Fruit fly (Drosophila melanogaster) whole organism, embryonic: ENCODE data around the gene Helz.

ENCODE experiments used
- Asciz ChIP-seq: fragments of 200-800 bp; sonication (Bioruptor generic); optimal IDR thresholded peaks from 2 replicates; lab custom pipeline; 2017; ENCODE audit warnings: missing biosample characterization, mild to moderate bottlenecking, missing genetic modification characterization, missing genetic modification reagents
- Awh ChIP-seq: fragments of 200-800 bp; sonication (Bioruptor generic); IDR thresholded peaks from 2 replicates; pipeline ENCODE4, ENCODE4 v1.3.6; 2022; ENCODE audit warnings: missing biosample characterization, missing genetic modification characterization
- CG10462 ChIP-seq: fragments of 200-800 bp; sonication (Bioruptor generic); optimal IDR thresholded peaks from 2 replicates; lab custom pipeline; 2016; ENCODE audit warnings: missing biosample characterization, missing genetic modification characterization
- CG11085 ChIP-seq: fragments of 200-800 bp; sonication (Bioruptor generic); IDR thresholded peaks from 2 replicates; pipeline ENCODE4 v1.3.6; 2022; ENCODE audit warnings: missing biosample characterization, missing genetic modification characterization
- CG11456 ChIP-seq: fragments of 200-800 bp; sonication (Bioruptor generic); IDR thresholded peaks from 3 replicates; pipeline ENCODE4 v1.3.6; 2022; ENCODE audit warnings: missing biosample characterization, missing genetic modification characterization
- CG1529 ChIP-seq: fragments of 200-800 bp; sonication (Bioruptor generic); optimal IDR thresholded peaks from 3 replicates; lab custom pipeline; 2018; ENCODE audit warnings: missing biosample characterization, missing genetic modification characterization
- CG15479 ChIP-seq: fragments of 200-800 bp; sonication (Bioruptor generic); optimal IDR thresholded peaks from 3 replicates; lab custom pipeline; 2019; ENCODE audit warnings: missing biosample characterization, mild to moderate bottlenecking, missing genetic modification characterization, moderate library complexity
- CG16813 ChIP-seq: fragments of 200-800 bp; sonication (Bioruptor generic); IDR thresholded peaks from 3 replicates; pipeline ENCODE4 v1.3.6; 2022; ENCODE audit warnings: missing biosample characterization, missing genetic modification characterization; ENCODE audit not compliant: partially characterized antibody
- CG16815 ChIP-seq: fragments of 200-800 bp; sonication (Bioruptor generic); optimal IDR thresholded peaks from 3 replicates; lab custom pipeline; 2017; ENCODE audit warnings: missing biosample characterization, mild to moderate bottlenecking, missing genetic modification characterization
- CG18619 ChIP-seq: fragments of 200-800 bp; sonication (Bioruptor generic); optimal IDR thresholded peaks from 3 replicates; lab custom pipeline; 2017; ENCODE audit warnings: missing biosample characterization, mild to moderate bottlenecking, missing genetic modification characterization
- CG32772 ChIP-seq: fragments of 200-800 bp; sonication (Bioruptor generic); IDR thresholded peaks from 2 replicates; pipeline ENCODE4 v1.3.6; 2022; ENCODE audit warnings: missing biosample characterization, missing genetic modification characterization
- CG33557 ChIP-seq: fragments of 200-800 bp; sonication (Bioruptor generic); optimal IDR thresholded peaks from 2 replicates; lab custom pipeline; 2019; ENCODE audit warnings: missing biosample characterization, mild to moderate bottlenecking, missing genetic modification characterization, moderate library complexity
- CG3995 ChIP-seq: fragments of 200-800 bp; sonication (Bioruptor generic); optimal IDR thresholded peaks from 3 replicates; lab custom pipeline; 2016; ENCODE audit warnings: missing biosample characterization, missing genetic modification characterization
- CG4328 ChIP-seq: fragments of 200-800 bp; sonication (Bioruptor generic); optimal IDR thresholded peaks from 3 replicates; lab custom pipeline; 2017; ENCODE audit warnings: missing biosample characterization, missing genetic modification reagents, missing genetic modification characterization
- CG7745 ChIP-seq: fragments of 200-800 bp; sonication (Bioruptor generic); optimal IDR thresholded peaks from 2 replicates; lab custom pipeline; 2018; ENCODE audit warnings: missing biosample characterization, mild to moderate bottlenecking, missing genetic modification characterization, moderate library complexity
- CG8089 ChIP-seq: fragments of 200-800 bp; sonication (Bioruptor generic); optimal IDR thresholded peaks from 3 replicates; lab custom pipeline; 2016; ENCODE audit warnings: missing biosample characterization, missing genetic modification characterization
- CG9215 ChIP-seq: fragments of 200-800 bp; sonication (Bioruptor generic); IDR thresholded peaks from 2 replicates; pipeline ENCODE4 v1.3.6; 2022; ENCODE audit warnings: missing biosample characterization, missing genetic modification characterization
- CG9932 ChIP-seq: fragments of 200-800 bp; sonication (Bioruptor generic); IDR thresholded peaks from 2 replicates; pipeline ENCODE4 v1.3.6; 2022; ENCODE audit warnings: missing biosample characterization, missing genetic modification characterization
- CHES-1-like ChIP-seq: fragments of 200-800 bp; sonication (Bioruptor generic); optimal IDR thresholded peaks from 2 replicates; lab custom pipeline; 2016; ENCODE audit warnings: missing biosample characterization, missing genetic modification characterization
- Camta ChIP-seq: fragments of 200-800 bp; sonication (Bioruptor generic); optimal IDR thresholded peaks from 2 replicates; lab custom pipeline; 2016; ENCODE audit warnings: missing biosample characterization, missing genetic modification characterization
- CoRest ChIP-seq: fragments of 200-800 bp; sonication (Bioruptor generic); optimal IDR thresholded peaks from 3 replicates; lab custom pipeline; 2018; ENCODE audit warnings: missing biosample characterization, mild to moderate bottlenecking, missing genetic modification characterization, moderate library complexity
- ERR ChIP-seq: fragments of 200-800 bp; sonication (Bioruptor generic); optimal IDR thresholded peaks from 2 replicates; lab custom pipeline; 2016; ENCODE audit warnings: missing biosample characterization, missing genetic modification characterization
- Fer3 ChIP-seq: fragments of 200-800 bp; sonication (Bioruptor generic); optimal IDR thresholded peaks from 2 replicates; lab custom pipeline; 2018; ENCODE audit warnings: missing biosample characterization, mild to moderate bottlenecking, missing genetic modification characterization, moderate library complexity
- HmgZ ChIP-seq: fragments of 200-800 bp; sonication (Bioruptor generic); optimal IDR thresholded peaks from 2 replicates; lab custom pipeline; 2018; ENCODE audit warnings: missing biosample characterization, mild to moderate bottlenecking, missing genetic modification characterization
- Oaz ChIP-seq: fragments of 200-800 bp; sonication (Bioruptor generic); IDR thresholded peaks from 2 replicates; pipeline ENCODE4 v1.3.6; 2022; ENCODE audit warnings: missing biosample characterization, missing genetic modification characterization
- Ptx1 ChIP-seq: fragments of 200-800 bp; sonication (Bioruptor generic); IDR thresholded peaks from 2 replicates; pipeline ENCODE4 v1.3.6; 2022; ENCODE audit warnings: missing biosample characterization, missing genetic modification characterization
- abd-A ChIP-seq: fragments of 200-800 bp; sonication (Bioruptor generic); optimal IDR thresholded peaks from 3 replicates; lab custom pipeline; 2019; ENCODE audit warnings: missing biosample characterization, mild to moderate bottlenecking, missing genetic modification characterization, moderate library complexity
- al ChIP-seq: fragments of 200-800 bp; sonication (Bioruptor generic); IDR thresholded peaks from 2 replicates; pipeline ENCODE4 v1.3.6; 2022; ENCODE audit warnings: missing biosample characterization, missing genetic modification characterization
- chm ChIP-seq: fragments of 200-800 bp; sonication (Bioruptor generic); IDR thresholded peaks from 2 replicates; pipeline ENCODE4 v1.3.6; 2022; ENCODE audit warnings: missing biosample characterization, missing genetic modification characterization
- dysf ChIP-seq: fragments of 200-800 bp; sonication (Bioruptor generic); IDR thresholded peaks from 3 replicates; pipeline ENCODE4 v1.3.6; 2022; ENCODE audit warnings: missing biosample characterization, missing genetic modification characterization
- fd96Cb ChIP-seq: fragments of 200-800 bp; sonication (Bioruptor generic); optimal IDR thresholded peaks from 2 replicates; lab custom pipeline; 2018; ENCODE audit warnings: missing biosample characterization, mild to moderate bottlenecking, missing genetic modification characterization, moderate library complexity
- gsb ChIP-seq: fragments of 200-800 bp; sonication (Bioruptor generic); IDR thresholded peaks from 2 replicates; pipeline ENCODE4 v1.3.6; 2022; ENCODE audit warnings: missing biosample characterization, missing genetic modification characterization
- hbn ChIP-seq: fragments of 200-800 bp; sonication (Bioruptor generic); IDR thresholded peaks from 2 replicates; pipeline ENCODE4 v1.3.6; 2022; ENCODE audit warnings: missing biosample characterization, missing genetic modification characterization; ENCODE audit not compliant: partially characterized antibody
- hth ChIP-seq: fragments of >200 bp; optimal IDR thresholded peaks from 2 replicates; lab custom pipeline; 2017; ENCODE audit warnings: inconsistent platforms
- inv ChIP-seq: fragments of 200-800 bp; sonication (Bioruptor generic); IDR thresholded peaks from 2 replicates; pipeline ENCODE4 v1.3.6; 2022; ENCODE audit warnings: missing biosample characterization, missing genetic modification characterization; ENCODE audit not compliant: partially characterized antibody
- ken ChIP-seq: fragments of 200-800 bp; sonication (Bioruptor generic); IDR thresholded peaks from 3 replicates; pipeline ENCODE4 v1.3.6; 2022; ENCODE audit warnings: missing biosample characterization, missing genetic modification characterization
- kni ChIP-seq: fragments of 200-800 bp; sonication (Bioruptor generic); optimal IDR thresholded peaks from 3 replicates; lab custom pipeline; 2017; ENCODE audit warnings: mild to moderate bottlenecking, missing biosample characterization, missing genetic modification reagents, missing genetic modification characterization
- odd ChIP-seq: fragments of 200-800 bp; sonication (Bioruptor generic); optimal IDR thresholded peaks from 2 replicates; lab custom pipeline; 2017; ENCODE audit warnings: missing biosample characterization, mild to moderate bottlenecking, missing genetic modification characterization
- pan ChIP-seq, 4 experiments: fragments of >200 bp in 3 of 4; fragments of 200-800 bp in 1 of 4; sonication (Bioruptor generic) in 1 of 4; optimal IDR thresholded peaks in 3 of 4; IDR thresholded peaks in 1 of 4; 2 replicates each; pipeline versions ENCODE4 v1.3.6 to Lab custom; 2017 to 2022; ENCODE audit warnings: missing biosample characterization in 2 of 4, missing genetic modification characterization in 2 of 4, mixed read lengths in 1 of 4
- ranshi ChIP-seq: fragments of 200-800 bp; sonication (Bioruptor generic); IDR thresholded peaks from 2 replicates; pipeline ENCODE4 v1.3.6; 2022; ENCODE audit warnings: missing biosample characterization, missing genetic modification characterization
- ro ChIP-seq: fragments of 200-800 bp; sonication (Bioruptor generic); IDR thresholded peaks from 2 replicates; pipeline ENCODE4 v1.3.6; 2022; ENCODE audit warnings: missing biosample characterization, missing genetic modification characterization
- sens ChIP-seq: fragments of 200-800 bp; sonication (Bioruptor generic); peaks from one replicate; lab custom pipeline; 2016; ENCODE audit warnings: missing biosample characterization, missing genetic modification characterization
- slou ChIP-seq: fragments of 200-800 bp; sonication (Bioruptor generic); optimal IDR thresholded peaks from 3 replicates; lab custom pipeline; 2016; ENCODE audit warnings: missing biosample characterization, missing genetic modification characterization
- sr ChIP-seq: fragments of 200-800 bp; sonication (Bioruptor generic); IDR thresholded peaks from 3 replicates; pipeline ENCODE4 v1.3.6; 2022; ENCODE audit warnings: missing biosample characterization, missing genetic modification characterization
- stwl ChIP-seq: fragments of 200-800 bp; sonication (Bioruptor generic); optimal IDR thresholded peaks from 3 replicates; lab custom pipeline; 2018; ENCODE audit warnings: missing biosample characterization, mild to moderate bottlenecking, missing genetic modification characterization, moderate library complexity
- sug ChIP-seq: fragments of 200-800 bp; optimal IDR thresholded peaks from 2 replicates; lab custom pipeline; 2019; ENCODE audit warnings: missing biosample characterization, mild to moderate bottlenecking, missing genetic modification characterization, moderate library complexity
- tll ChIP-seq, 2 experiments: fragments of 200-800 bp in 1 of 2; fragments of >200 bp in 1 of 2; sonication (Bioruptor generic) in 1 of 2; optimal IDR thresholded peaks; 2 replicates each; lab custom pipeline; 2017 to 2019; ENCODE audit warnings: missing biosample characterization in 2 of 2, missing genetic modification characterization in 2 of 2, mild to moderate bottlenecking in 1 of 2, moderate library complexity in 1 of 2
- tx ChIP-seq: fragments of 200-800 bp; sonication (Bioruptor generic); optimal IDR thresholded peaks from 2 replicates; lab custom pipeline; 2016; ENCODE audit warnings: missing biosample characterization, missing genetic modification characterization
- usp ChIP-seq: fragments of >200 bp; optimal IDR thresholded peaks from 2 replicates; lab custom pipeline; 2017; ENCODE audit warnings: missing biosample characterization, missing genetic modification characterization

Helz gene

DNA sequence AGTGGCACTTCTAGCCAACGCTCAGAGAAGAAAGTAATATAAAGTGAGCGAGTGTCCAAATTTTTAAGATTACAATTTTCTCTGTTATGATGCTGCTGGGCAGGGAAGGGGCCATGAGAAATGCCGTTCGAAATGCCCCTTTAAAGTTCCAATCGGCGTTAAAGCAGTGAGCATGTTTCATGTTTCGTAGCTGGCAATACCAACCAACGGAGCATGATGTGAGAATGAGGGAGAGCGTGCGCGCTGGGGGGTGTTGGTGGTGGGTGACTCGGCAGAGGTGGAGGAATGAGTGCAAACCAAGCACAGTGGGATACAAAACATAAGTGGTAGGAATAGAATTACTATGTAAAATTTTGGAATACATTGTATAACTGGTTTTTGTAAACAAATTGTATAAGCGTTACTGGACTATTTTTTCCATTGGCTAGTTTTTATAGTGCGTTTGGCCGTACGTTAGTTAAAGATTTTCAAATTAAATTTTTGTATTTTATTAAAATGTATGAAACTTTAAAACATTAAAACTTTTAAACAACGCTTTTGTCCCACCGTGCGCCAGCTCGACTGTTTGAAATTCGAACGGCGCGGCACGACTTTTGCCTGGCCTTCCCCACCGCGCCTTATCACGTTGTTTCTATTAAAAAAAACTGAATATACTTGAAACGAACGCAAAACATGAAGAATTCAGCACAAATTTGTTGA, 30.5 kb upstream of the Helz start (continued):
- TF ChIP-seq hbn, result no peak
- peak; percentile 100 for TF ChIP-seq CG1529
- peak; percentile 99 for TF ChIP-seq CG10462 (GFP tag; lab: Kevin White, UChicago)
- peak; percentile 99 for TF ChIP-seq CG9215 (GFP tag; lab: Robert Waterston, UW)
- peak; percentile 100 for TF ChIP-seq CG33557 (GFP tag; lab: Kevin White, UChicago)
- TF ChIP-seq Asciz (GFP tag; lab: Kevin White, UChicago), result peak; percentile 100
- TF ChIP-seq tll (GFP tag; optimal IDR thresholded peaks at IDR 0.05; lab: Kevin White, UChicago), result peak in 1 of 2 experiments; percentile 81
- TF ChIP-seq gsb (GFP tag; lab: Robert Waterston, UW), result peak; percentile 100
- peak; percentile 99 for TF ChIP-seq ranshi (GFP tag; lab: Robert Waterston, UW)
- TF ChIP-seq CG16815 (GFP tag; lab: Kevin White, UChicago), result peak; percentile 100
- peak; percentile 100 for TF ChIP-seq Fer3 (tag; lab: Kevin White, UChicago)
- TF ChIP-seq odd (GFP tag; lab: Kevin White, UChicago), result peak; percentile 100
- TF ChIP-seq ERR (GFP tag; lab: Kevin White, UChicago), result peak; percentile 98
- peak; percentile 52; the same call in 1 of the 3 replicates for TF ChIP-seq CG16813 (GFP tag; lab: Robert Waterston, UW)
- peak; percentile 100 for TF ChIP-seq CG9932
- TF ChIP-seq CG3995 (GFP tag; lab: Kevin White, UChicago), result peak; percentile 90
- TF ChIP-seq CoRest (tag; lab: Kevin White, UChicago), result peak; percentile 100
- peak; percentile 99 for TF ChIP-seq CG11456 (GFP tag; lab: Robert Waterston, UW)
- peak; percentile 99 for TF ChIP-seq Awh (GFP tag; lab: Robert Waterston, UW)
- peak; percentile 99 for TF ChIP-seq tx (GFP tag; lab: Kevin White, UChicago)
- peak; percentile 100 for TF ChIP-seq sens (GFP tag; lab: Kevin White, UChicago)
- peak; percentile 100 for TF ChIP-seq fd96Cb (tag; lab: Kevin White, UChicago)
- TF ChIP-seq HmgZ (tag; lab: Kevin White, UChicago), result peak; percentile 100
- TF ChIP-seq CG4328 (GFP tag; lab: Kevin White, UChicago), result peak; percentile 100
- peak; percentile 60 for TF ChIP-seq inv (GFP tag; lab: Robert Waterston, UW)
- peak; percentile 99 for TF ChIP-seq Oaz (GFP tag; lab: Robert Waterston, UW)
- TF ChIP-seq ro, result peak; percentile 98
- peak; percentile 87 for TF ChIP-seq CG7745
- TF ChIP-seq al, result peak; percentile 100
- peak; percentile 99 for TF ChIP-seq Camta
- TF ChIP-seq slou, result peak; percentile 100
- peak; percentile 99 for TF ChIP-seq CG32772 (GFP tag; lab: Robert Waterston, UW)
- TF ChIP-seq usp (GFP tag; lab: Kevin White, UChicago), result no peak
- TF ChIP-seq stwl (tag; lab: Kevin White, UChicago), result peak; percentile 72
- TF ChIP-seq ken (GFP tag; lab: Robert Waterston, UW), result peak; percentile 99
- peak; percentile 100 for TF ChIP-seq dysf (GFP tag; lab: Robert Waterston, UW)
- TF ChIP-seq CG15479 (GFP tag; lab: Kevin White, UChicago), result peak; percentile 84
- peak; percentile 99 for TF ChIP-seq CHES-1-like (GFP tag; lab: Kevin White, UChicago)
- peak; percentile 98 for TF ChIP-seq kni (GFP tag; lab: Kevin White, UChicago)
- peak; percentile 98 for TF ChIP-seq CG8089
- TF ChIP-seq abd-A (tag; lab: Kevin White, UChicago), result peak; percentile 97
- TF ChIP-seq sug (tag; lab: Kevin White, UChicago), result peak; percentile 100
- TF ChIP-seq hth, result no peak
- peak; percentile 98 for TF ChIP-seq chm
- peak; percentile 96 for TF ChIP-seq sr
- TF ChIP-seq pan (optimal IDR thresholded peaks at IDR 0.05; lab: Kevin White, UChicago), result no peak
- TF ChIP-seq pan (GFP tag; optimal IDR thresholded peaks at IDR 0.05 in 1 of 2, IDR thresholded peaks at IDR 0.05 in 1 of 2), result peak in 1 of 2 experiments; percentile 99
- peak; percentile 100 for TF ChIP-seq Ptx1 (GFP tag; lab: Robert Waterston, UW)
- peak; percentile 99 for TF ChIP-seq CG11085 (GFP tag; lab: Robert Waterston, UW)
- peak; percentile 100 for TF ChIP-seq CG18619
